Fruit fly (Drosophila melanogaster) whole organism, embryonic: ENCODE data around the gene Ucp4A.

ENCODE experiments used
- HLH3B ChIP-seq: fragments of 200-800 bp; sonication (Bioruptor generic); IDR thresholded peaks from 2 replicates; pipeline ENCODE4 v1.3.6; 2022; ENCODE audit warnings: missing biosample characterization, missing genetic modification characterization
- Sox102F ChIP-seq: fragments of 200-800 bp; sonication (Bioruptor generic); optimal IDR thresholded peaks from 2 replicates; lab custom pipeline; 2018; ENCODE audit warnings: missing biosample characterization, mild to moderate bottlenecking, missing genetic modification characterization, moderate library complexity

DNA sequence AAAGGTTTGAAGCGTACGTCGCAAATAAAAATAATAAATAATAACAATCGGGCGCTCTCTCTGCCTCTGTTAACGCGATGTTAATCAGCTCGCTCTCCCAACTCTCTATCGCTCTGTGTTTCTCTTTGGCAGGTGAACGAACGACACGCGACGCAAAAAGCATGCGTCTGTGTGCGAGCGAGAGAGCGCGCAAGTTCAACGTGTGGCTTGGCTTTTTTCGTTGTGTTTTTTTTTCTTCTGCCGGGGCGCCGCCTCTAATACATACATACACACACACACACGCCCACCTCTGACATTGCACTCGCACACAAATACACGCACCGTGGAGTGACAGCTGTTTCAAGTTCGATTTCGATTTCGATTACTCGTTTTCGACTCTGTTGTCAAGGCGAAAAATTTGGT is 33.9 kb downstream of the Ucp4A start:
- TF ChIP-seq HLH3B (GFP tag; lab: Robert Waterston, UW), result no peak
- TF ChIP-seq Sox102F (GFP tag; lab: Kevin White, UChicago), result no peak
